Fruit fly (Drosophila melanogaster): ENCODE results near the gene NetA.

DNA sequence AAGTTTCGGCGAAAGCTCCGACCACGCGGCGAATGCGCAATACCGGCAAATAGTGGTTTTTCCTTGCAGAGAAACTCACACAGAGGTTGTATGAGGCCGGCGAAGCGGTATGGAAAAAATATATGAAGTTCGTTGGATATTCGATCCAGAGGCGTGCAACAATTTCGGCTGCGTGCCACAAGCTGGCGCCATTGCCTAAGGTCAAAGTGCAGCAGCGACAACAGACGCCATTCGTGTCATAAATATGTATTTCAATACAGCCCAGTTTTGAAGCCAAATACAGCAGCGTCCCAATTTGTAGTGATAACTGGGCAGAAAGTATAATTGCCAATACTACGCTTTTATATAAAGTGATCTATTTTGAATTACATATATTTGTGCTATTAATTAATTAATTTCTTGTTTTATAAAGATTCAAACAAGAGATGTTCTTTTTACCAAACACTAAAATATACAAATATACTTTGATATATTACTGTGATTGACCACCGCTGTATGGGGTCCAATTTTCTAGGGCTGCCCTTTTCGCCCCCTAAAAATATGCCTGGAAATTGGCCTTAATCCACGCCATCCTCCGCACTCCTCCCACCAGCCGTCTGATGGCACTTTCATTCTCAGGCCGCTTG is 64.6 kb downstream of the NetA start:
- no peak for TF ChIP-seq pan (optimal IDR thresholded peaks at IDR 0.05)
- TF ChIP-seq Dfd (GFP tag; optimal IDR thresholded peaks at IDR 0.05), result no peak
- no peak for TF ChIP-seq CG32264 (GFP tag; optimal IDR thresholded peaks at IDR 0.05)
- TF ChIP-seq fru (GFP tag; optimal IDR thresholded peaks at IDR 0.05), result no peak
